Fruit fly (Drosophila melanogaster) whole organism, embryonic: ENCODE results near the gene Blimp-1.

ENCODE experiments used
- Ada2b ChIP-seq: fragments of 200-800 bp; sonication (Bioruptor generic); IDR thresholded peaks from 2 replicates; pipeline ENCODE4 v1.3.6; 2022; ENCODE audit warnings: missing biosample characterization, missing genetic modification characterization
- Atf6 ChIP-seq: fragments of 200-800 bp; sonication (Bioruptor generic); IDR thresholded peaks from 2 replicates; pipeline ENCODE4 v1.3.6; 2022; ENCODE audit warnings: missing biosample characterization, missing genetic modification characterization
- Bteb2 ChIP-seq: fragments of 200-800 bp; sonication (Bioruptor generic); optimal IDR thresholded peaks from 2 replicates; lab custom pipeline; 2016; ENCODE audit warnings: missing biosample characterization, missing genetic modification characterization
- C15 ChIP-seq: fragments of 200-800 bp; sonication (Bioruptor generic); IDR thresholded peaks from 3 replicates; pipeline ENCODE4 v1.3.6; 2022; ENCODE audit warnings: missing biosample characterization, missing genetic modification characterization
- CG10209 ChIP-seq: fragments of 200-800 bp; sonication (Bioruptor generic); optimal IDR thresholded peaks from 3 replicates; lab custom pipeline; 2017; ENCODE audit warnings: missing biosample characterization, mild to moderate bottlenecking, missing genetic modification characterization, missing genetic modification reagents
- CG11560 ChIP-seq: fragments of 200-800 bp; sonication (Bioruptor generic); IDR thresholded peaks from 3 replicates; pipeline ENCODE4 v1.3.6; 2022; ENCODE audit warnings: missing biosample characterization, missing genetic modification characterization
- CG12219 ChIP-seq: fragments of 200-800 bp; sonication (Bioruptor generic); optimal IDR thresholded peaks from 3 replicates; lab custom pipeline; 2018; ENCODE audit warnings: missing biosample characterization, mild to moderate bottlenecking, missing genetic modification characterization
- CG12744 ChIP-seq: fragments of 200-800 bp; sonication (Bioruptor generic); optimal IDR thresholded peaks from 2 replicates; lab custom pipeline; 2016; ENCODE audit warnings: missing biosample characterization, missing genetic modification characterization
- CG12942 ChIP-seq: fragments of 200-800 bp; sonication (Bioruptor generic); optimal IDR thresholded peaks from 3 replicates; lab custom pipeline; 2016; ENCODE audit warnings: missing biosample characterization, missing genetic modification characterization
- CG13287 ChIP-seq: fragments of 200-800 bp; sonication (Bioruptor generic); IDR thresholded peaks from 2 replicates; pipeline ENCODE4 v1.3.6; 2022; ENCODE audit warnings: missing biosample characterization, missing genetic modification characterization; ENCODE audit not compliant: partially characterized antibody
- CG14050 ChIP-seq: fragments of 200-800 bp; sonication (Bioruptor generic); IDR thresholded peaks from 3 replicates; pipeline ENCODE4 v1.3.6; 2022; ENCODE audit warnings: missing biosample characterization, missing genetic modification characterization
- CG14441 ChIP-seq: fragments of 200-800 bp; sonication (Bioruptor generic); IDR thresholded peaks from 2 replicates; pipeline ENCODE4 v1.3.6; 2022; ENCODE audit warnings: missing biosample characterization, missing genetic modification characterization
- CG14667 ChIP-seq: fragments of 200-800 bp; sonication (Bioruptor generic); IDR thresholded peaks from 2 replicates; pipeline ENCODE4 v1.3.6; 2022; ENCODE audit warnings: missing biosample characterization, missing genetic modification characterization
- CG1603 ChIP-seq: fragments of 200-800 bp; sonication (Bioruptor generic); optimal IDR thresholded peaks from 2 replicates; lab custom pipeline; 2019; ENCODE audit warnings: missing biosample characterization, mild to moderate bottlenecking, missing genetic modification characterization, moderate library complexity
- CG17612 ChIP-seq: fragments of 200-800 bp; sonication (Bioruptor generic); IDR thresholded peaks from 2 replicates; pipeline ENCODE4 v1.3.6; 2022; ENCODE audit warnings: missing biosample characterization, missing genetic modification characterization
- CG18476 ChIP-seq: fragments of 200-800 bp; sonication (Bioruptor generic); optimal IDR thresholded peaks from 2 replicates; lab custom pipeline; 2016; ENCODE audit warnings: missing biosample characterization, mild to moderate bottlenecking, missing genetic modification characterization
- CG3163 ChIP-seq: fragments of 200-800 bp; sonication (Bioruptor generic); optimal IDR thresholded peaks from 3 replicates; lab custom pipeline; 2016; ENCODE audit warnings: missing biosample characterization, missing genetic modification characterization
- CG3995 ChIP-seq: fragments of 200-800 bp; sonication (Bioruptor generic); optimal IDR thresholded peaks from 3 replicates; lab custom pipeline; 2016; ENCODE audit warnings: missing biosample characterization, missing genetic modification characterization
- CG4328 ChIP-seq: fragments of 200-800 bp; sonication (Bioruptor generic); optimal IDR thresholded peaks from 3 replicates; lab custom pipeline; 2017; ENCODE audit warnings: missing biosample characterization, missing genetic modification reagents, missing genetic modification characterization
- CG4617 ChIP-seq: fragments of 200-800 bp; sonication (Bioruptor generic); optimal IDR thresholded peaks from 3 replicates; lab custom pipeline; 2016; ENCODE audit warnings: missing biosample characterization, missing genetic modification characterization, borderline replicate concordance
- CG6683 ChIP-seq: fragments of 200-800 bp; sonication (Bioruptor generic); optimal IDR thresholded peaks from 2 replicates; lab custom pipeline; 2017; ENCODE audit warnings: missing biosample characterization, mild to moderate bottlenecking, missing genetic modification characterization, missing genetic modification reagents
- CG6791 ChIP-seq: fragments of 200-800 bp; sonication (Bioruptor generic); IDR thresholded peaks from 3 replicates; pipeline ENCODE4 v1.3.6; 2022; ENCODE audit warnings: missing biosample characterization, missing genetic modification characterization; ENCODE audit not compliant: partially characterized antibody
- CG7271 ChIP-seq: fragments of 200-800 bp; sonication (Bioruptor generic); optimal IDR thresholded peaks from 2 replicates; lab custom pipeline; 2018; ENCODE audit warnings: missing biosample characterization, mild to moderate bottlenecking, missing genetic modification characterization, moderate library complexity
- CG8089 ChIP-seq: fragments of 200-800 bp; sonication (Bioruptor generic); optimal IDR thresholded peaks from 3 replicates; lab custom pipeline; 2016; ENCODE audit warnings: missing biosample characterization, missing genetic modification characterization
- CG8281 ChIP-seq: fragments of 200-800 bp; sonication (Bioruptor generic); optimal IDR thresholded peaks from 2 replicates; lab custom pipeline; 2018; ENCODE audit warnings: missing biosample characterization, mild to moderate bottlenecking, missing genetic modification characterization, moderate library complexity
- CG8765 ChIP-seq: fragments of 200-800 bp; sonication (Bioruptor generic); IDR thresholded peaks from 2 replicates; pipeline ENCODE4 v1.3.6; 2022; ENCODE audit warnings: missing biosample characterization, missing genetic modification characterization
- CG9215 ChIP-seq: fragments of 200-800 bp; sonication (Bioruptor generic); IDR thresholded peaks from 2 replicates; pipeline ENCODE4 v1.3.6; 2022; ENCODE audit warnings: missing biosample characterization, missing genetic modification characterization
- D19A ChIP-seq: fragments of 200-800 bp; optimal IDR thresholded peaks from 3 replicates; lab custom pipeline; 2019; ENCODE audit warnings: missing biosample characterization, mild to moderate bottlenecking, missing genetic modification characterization, moderate library complexity
- E2f1 ChIP-seq: fragments of 200-800 bp; sonication (Bioruptor generic); IDR thresholded peaks from 2 replicates; pipeline ENCODE4 v1.3.6; 2022; ENCODE audit warnings: missing biosample characterization, missing genetic modification characterization
- Fer1 ChIP-seq: fragments of 200-800 bp; sonication (Bioruptor generic); optimal IDR thresholded peaks from 2 replicates; lab custom pipeline; 2017; ENCODE audit warnings: missing biosample characterization, mild to moderate bottlenecking, missing genetic modification characterization
- Gug ChIP-seq: fragments of 200-800 bp; sonication (Bioruptor generic); IDR thresholded peaks from 4 replicates; pipeline ENCODE4 v1.3.6; 2022; ENCODE audit warnings: missing biosample characterization, missing genetic modification characterization
- HmgZ ChIP-seq: fragments of 200-800 bp; sonication (Bioruptor generic); optimal IDR thresholded peaks from 2 replicates; lab custom pipeline; 2018; ENCODE audit warnings: missing biosample characterization, mild to moderate bottlenecking, missing genetic modification characterization
- Lpt ChIP-seq: fragments of >200 bp; optimal IDR thresholded peaks from 2 replicates; lab custom pipeline; 2018; ENCODE audit warnings: missing biosample characterization, missing genetic modification characterization
- NC2α ChIP-seq: fragments of 200-800 bp; sonication (Bioruptor generic); optimal IDR thresholded peaks from 2 replicates; lab custom pipeline; 2016; ENCODE audit warnings: missing biosample characterization, missing genetic modification characterization
- NC2β ChIP-seq: fragments of 200-800 bp; sonication (Bioruptor generic); optimal IDR thresholded peaks from 2 replicates; lab custom pipeline; 2016; ENCODE audit warnings: missing biosample characterization, missing genetic modification characterization
- NFAT ChIP-seq: fragments of 200-800 bp; sonication (Bioruptor generic); IDR thresholded peaks from 2 replicates; pipeline ENCODE4 v1.3.6; 2022; ENCODE audit warnings: missing biosample characterization, missing genetic modification characterization
- Xrp1 ChIP-seq: fragments of 200-800 bp; sonication (Bioruptor generic); IDR thresholded peaks from 2 replicates; pipeline ENCODE4 v1.3.6; 2022; ENCODE audit warnings: missing biosample characterization, missing genetic modification characterization
- ab ChIP-seq: fragments of 200-800 bp; sonication (Bioruptor generic); optimal IDR thresholded peaks from 2 replicates; lab custom pipeline; 2016; ENCODE audit warnings: missing biosample characterization, missing genetic modification characterization
- bsh ChIP-seq, 2 experiments: fragments of 200-800 bp; sonication (Bioruptor generic); optimal IDR thresholded peaks; 2 replicates each; lab custom pipeline; 2017 to 2018; ENCODE audit warnings: mild to moderate bottlenecking in 2 of 2, missing biosample characterization in 2 of 2, missing genetic modification characterization in 2 of 2, moderate library complexity in 1 of 2
- ewg ChIP-seq: fragments of 200-800 bp; sonication (Bioruptor generic); optimal IDR thresholded peaks from 3 replicates; lab custom pipeline; 2017; ENCODE audit warnings: mild to moderate bottlenecking, missing biosample characterization, missing genetic modification reagents, missing genetic modification characterization
- fd3F ChIP-seq: fragments of 200-800 bp; sonication (Bioruptor generic); optimal IDR thresholded peaks from 2 replicates; lab custom pipeline; 2018; ENCODE audit warnings: missing biosample characterization, mild to moderate bottlenecking, missing genetic modification characterization, moderate library complexity
- gcm2 ChIP-seq: fragments of 200-800 bp; sonication (Bioruptor generic); optimal IDR thresholded peaks from 2 replicates; lab custom pipeline; 2016; ENCODE audit warnings: missing biosample characterization, missing genetic modification characterization
- gfzf ChIP-seq: fragments of 200-800 bp; sonication (Bioruptor generic); optimal IDR thresholded peaks from 2 replicates; lab custom pipeline; 2016; ENCODE audit warnings: missing biosample characterization, mild to moderate bottlenecking, missing genetic modification characterization, moderate library complexity
- gsb-n ChIP-seq: fragments of 200-800 bp; sonication (Bioruptor generic); optimal IDR thresholded peaks from 3 replicates; lab custom pipeline; 2018; ENCODE audit warnings: missing biosample characterization, mild to moderate bottlenecking, missing genetic modification characterization
- ind ChIP-seq: fragments of 200-800 bp; sonication (Bioruptor generic); optimal IDR thresholded peaks from 3 replicates; lab custom pipeline; 2016; ENCODE audit warnings: missing biosample characterization, missing genetic modification characterization
- knrl ChIP-seq: fragments of 200-800 bp; sonication (Bioruptor generic); IDR thresholded peaks from 3 replicates; pipeline ENCODE4 v1.3.6; 2022; ENCODE audit warnings: missing biosample characterization, missing genetic modification characterization; ENCODE audit not compliant: partially characterized antibody
- lilli ChIP-seq: fragments of 200-800 bp; sonication (Bioruptor generic); optimal IDR thresholded peaks from 3 replicates; lab custom pipeline; 2016; ENCODE audit warnings: missing biosample characterization, missing genetic modification characterization
- pros ChIP-seq: fragments of 200-800 bp; sonication (Bioruptor generic); optimal IDR thresholded peaks from 3 replicates; lab custom pipeline; 2019; ENCODE audit warnings: missing biosample characterization, mild to moderate bottlenecking, missing genetic modification characterization, moderate library complexity
- toy ChIP-seq: fragments of 200-800 bp; sonication (Bioruptor generic); IDR thresholded peaks from 2 replicates; pipeline ENCODE4 v1.3.6; 2022; ENCODE audit warnings: missing biosample characterization, missing genetic modification characterization
- wor ChIP-seq: fragments of 200-800 bp; sonication (Bioruptor generic); IDR thresholded peaks from 2 replicates; pipeline ENCODE4 v1.3.6; 2022; ENCODE audit warnings: missing biosample characterization, missing genetic modification characterization
- z ChIP-seq: fragments of 200-800 bp; sonication (Bioruptor generic); IDR thresholded peaks from 3 replicates; pipeline ENCODE4 v1.3.6; 2022; ENCODE audit warnings: missing biosample characterization, missing genetic modification characterization

The Blimp-1 gene

dm6 chr3L:5583295-5583707 lies 47.5 kb upstream of the Blimp-1 start (continued):
- TF ChIP-seq CG4328 = peak; percentile 67
- TF ChIP-seq CG14441 (GFP tag; lab: Robert Waterston, UW) = peak; percentile 97
- TF ChIP-seq CG12744 (GFP tag; lab: Kevin White, UChicago) = peak; percentile 50
- TF ChIP-seq knrl (GFP tag; lab: Robert Waterston, UW) = peak; percentile 92
- peak; percentile 82 for TF ChIP-seq CG8765 (GFP tag; lab: Robert Waterston, UW)
- peak; percentile 92 for TF ChIP-seq CG1603 (tag; lab: Kevin White, UChicago)
- peak; percentile 79 for TF ChIP-seq CG18476 (GFP tag; lab: Kevin White, UChicago)
- peak; percentile 89 for TF ChIP-seq Xrp1 (GFP tag; lab: Robert Waterston, UW)
- peak; percentile 71 for TF ChIP-seq CG14050 (GFP tag; lab: Robert Waterston, UW)
- no peak for TF ChIP-seq Fer1
- peak; percentile 91 for TF ChIP-seq Gug (GFP tag; lab: Robert Waterston, UW)
- peak; percentile 84 for TF ChIP-seq CG11560
- TF ChIP-seq C15 (GFP tag; lab: Robert Waterston, UW) = peak; percentile 74; the same call in 2 of the 3 replicates
- TF ChIP-seq Atf6 (GFP tag; lab: Robert Waterston, UW) = peak; percentile 80
- peak; percentile 61 for TF ChIP-seq toy (GFP tag; lab: Robert Waterston, UW)
- TF ChIP-seq NC2β = peak; percentile 79
- TF ChIP-seq CG6683 (GFP tag; lab: Kevin White, UChicago) = no peak
- peak; percentile 74 for TF ChIP-seq gfzf (GFP tag; lab: Kevin White, UChicago)
- peak; percentile 77 for TF ChIP-seq CG6791 (GFP tag; lab: Robert Waterston, UW)
- no peak for TF ChIP-seq gsb-n
- TF ChIP-seq Bteb2 = peak; percentile 67
- peak; percentile 91 for TF ChIP-seq CG13287 (GFP tag; lab: Robert Waterston, UW)
- no peak for TF ChIP-seq ewg
- peak; percentile 71 for TF ChIP-seq gcm2
- TF ChIP-seq NFAT = peak; percentile 87
- TF ChIP-seq z (GFP tag; lab: Robert Waterston, UW) = no peak
- TF ChIP-seq CG8281 (tag; lab: Kevin White, UChicago) = peak; percentile 49
- peak; percentile 81 for TF ChIP-seq CG10209
- peak; percentile 93 for TF ChIP-seq CG4617 (GFP tag; lab: Kevin White, UChicago)
- peak; percentile 82 for TF ChIP-seq wor
- TF ChIP-seq D19A (tag; lab: Kevin White, UChicago) = no peak
- TF ChIP-seq pros (GFP tag; lab: Kevin White, UChicago) = no peak
- TF ChIP-seq NC2α = peak; percentile 53
- TF ChIP-seq CG8089 (GFP tag; lab: Kevin White, UChicago) = peak; percentile 64
- TF ChIP-seq CG3995 = peak; percentile 70
- peak; percentile 86 for TF ChIP-seq E2f1 (GFP tag; lab: Robert Waterston, UW)
- TF ChIP-seq CG12219 = peak; percentile 37
- TF ChIP-seq bsh (GFP tag; optimal IDR thresholded peaks at IDR 0.05; lab: Kevin White, UChicago) = peak in 1 of 2 experiments; percentile 80
- peak; percentile 79 for TF ChIP-seq fd3F
- peak; percentile 85 for TF ChIP-seq CG12942 (GFP tag; lab: Kevin White, UChicago)
- peak; percentile 91 for TF ChIP-seq CG14667
- peak; percentile 90 for TF ChIP-seq CG9215 (GFP tag; lab: Robert Waterston, UW)
- peak; percentile 88 for TF ChIP-seq HmgZ
- peak; percentile 84 for TF ChIP-seq ab
- peak; percentile 69 for TF ChIP-seq CG7271 (tag; lab: Kevin White, UChicago)
- TF ChIP-seq Lpt (GFP tag; lab: Kevin White, UChicago) = no peak
- peak; percentile 86 for TF ChIP-seq Ada2b (GFP tag; lab: Robert Waterston, UW)
- peak; percentile 92 for TF ChIP-seq lilli (GFP tag; lab: Kevin White, UChicago)
- TF ChIP-seq CG3163 (GFP tag; lab: Kevin White, UChicago) = peak; percentile 49
- peak; percentile 92 for TF ChIP-seq ind (GFP tag; lab: Kevin White, UChicago)
- TF ChIP-seq CG17612 = peak; percentile 80
